Worm (Caenorhabditis elegans): ENCODE measurements around the gene syf-2.

DNA sequence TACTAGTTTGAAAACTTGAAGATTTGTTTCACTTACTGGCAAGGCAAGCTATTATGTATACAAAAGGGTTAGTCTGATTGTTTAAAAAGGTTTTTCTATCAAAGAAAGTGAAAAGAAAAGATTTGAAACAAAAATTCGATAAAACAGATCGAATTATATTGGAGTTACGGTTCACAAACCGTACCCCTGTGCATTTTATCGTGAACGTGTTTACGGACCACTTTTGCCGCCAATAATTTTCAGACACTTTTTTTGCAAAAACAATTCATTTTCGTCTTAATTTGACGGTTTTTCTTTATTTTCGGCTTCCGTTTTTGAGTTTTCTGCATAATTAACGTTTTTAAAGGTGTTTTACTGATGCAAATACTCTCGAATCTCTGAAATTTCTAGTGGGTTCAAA, 3.4 kb upstream of the syf-2 start:
- TF ChIP-seq F10B5.3 (tag; optimal IDR thresholded peaks at IDR 0.05) (no peak), ceh-62 (tag; optimal IDR thresholded peaks at IDR 0.05) (no peak), tag-97 (GFP tag; IDR thresholded peaks at IDR 0.05) (no peak), lin-39 (tag; optimal IDR thresholded peaks at IDR 0.05) (no peak), pha-4 (GFP tag; IDR thresholded peaks at IDR 0.05) (no peak), pha-4 (tag; optimal IDR thresholded peaks at IDR 0.05) (no peak), egl-27 (tag; optimal IDR thresholded peaks at IDR 0.05) (no peak), nhr-6 (tag; optimal IDR thresholded peaks at IDR 0.05) (no peak), mep-1 (tag; optimal IDR thresholded peaks at IDR 0.05) (no peak)

Measured in whole organism, L4 larva.